Fruit fly (Drosophila melanogaster) whole organism, wandering third instar larva: Measurements from ENCODE around the gene CG16826.
A peak's percentile ranks its signal among the peaks of the same experiment; 100 is the strongest.

Experiments
- Abd-B ChIP-seq: fragments of >200 bp; optimal IDR thresholded peaks from 2 replicates; lab custom pipeline; 2017; ENCODE audit warnings: missing biosample characterization, missing genetic modification characterization
- CG32264 ChIP-seq: fragments of 200-800 bp; sonication (Bioruptor generic); optimal IDR thresholded peaks from 2 replicates; lab custom pipeline; 2016; ENCODE audit warnings: missing biosample characterization, missing genetic modification characterization
- CG9705 ChIP-seq: fragments of 200-800 bp; sonication (Bioruptor generic); optimal IDR thresholded peaks from 2 replicates; lab custom pipeline; 2018; ENCODE audit warnings: missing biosample characterization, mild to moderate bottlenecking, missing genetic modification characterization
- CrebA ChIP-seq: fragments of 200-800 bp; sonication (Bioruptor generic); optimal IDR thresholded peaks from 2 replicates; lab custom pipeline; 2016; ENCODE audit warnings: missing biosample characterization, mild to moderate bottlenecking, missing genetic modification characterization, borderline replicate concordance
- Dfd ChIP-seq: fragments of >200 bp; optimal IDR thresholded peaks from 2 replicates; lab custom pipeline; 2017; ENCODE audit warnings: missing biosample characterization, missing genetic modification characterization
- Dif ChIP-seq: fragments of 200-275, 200-300 bp; sonication (Bioruptor generic); optimal IDR thresholded peaks from 2 replicates; lab custom pipeline; 2018; ENCODE audit warnings: missing biosample characterization, missing genetic modification characterization; ENCODE audit not compliant: partially characterized antibody
- GATAd ChIP-seq: sonication (Bioruptor generic); optimal IDR thresholded peaks from 2 replicates; lab custom pipeline; 2016; ENCODE audit warnings: missing biosample characterization, missing genetic modification characterization
- HLH106 ChIP-seq: fragments of 200-800 bp; optimal IDR thresholded peaks from 3 replicates; lab custom pipeline; 2019; ENCODE audit warnings: missing biosample characterization, mild to moderate bottlenecking, missing genetic modification characterization, moderate library complexity
- Hnf4 ChIP-seq: fragments of 200-800 bp; sonication (Bioruptor generic); optimal IDR thresholded peaks from 2 replicates; lab custom pipeline; 2016; ENCODE audit warnings: missing biosample characterization, mild to moderate bottlenecking, missing genetic modification characterization
- Hr78 ChIP-seq: fragments of >200 bp; optimal IDR thresholded peaks from 2 replicates; lab custom pipeline; 2017; ENCODE audit warnings: missing biosample characterization, missing genetic modification characterization
- Hr83 ChIP-seq: fragments of 200-300 bp; sonication (Bioruptor generic); optimal IDR thresholded peaks from 2 replicates; lab custom pipeline; 2016; ENCODE audit warnings: missing biosample characterization, mild to moderate bottlenecking, missing genetic modification characterization, moderate library complexity; ENCODE audit not compliant: poor library complexity, severe bottlenecking
- Jra ChIP-seq: sonication (Bioruptor generic); optimal IDR thresholded peaks from 2 replicates; lab custom pipeline; 2016; ENCODE audit warnings: missing biosample characterization, missing genetic modification characterization
- Mio ChIP-seq: sonication (Bioruptor generic); optimal IDR thresholded peaks from 2 replicates; lab custom pipeline; 2016; ENCODE audit warnings: missing biosample characterization, missing genetic modification characterization
- Myc ChIP-seq: fragments of >200 bp; optimal IDR thresholded peaks from 2 replicates; lab custom pipeline; 2017
- N ChIP-seq: fragments of >200 bp; optimal IDR thresholded peaks from 2 replicates; lab custom pipeline; 2018; ENCODE audit warnings: missing biosample characterization, missing external identifiers, missing genetic modification characterization
- OdsH ChIP-seq: fragments of 200-800 bp; sonication (Bioruptor generic); optimal IDR thresholded peaks from 2 replicates; lab custom pipeline; 2016; ENCODE audit warnings: missing biosample characterization, mild to moderate bottlenecking, missing genetic modification characterization
- Rel ChIP-seq, 2 experiments: fragments of 200-800 bp; sonication (Bioruptor generic) in 1 of 2; optimal IDR thresholded peaks; 2 replicates in 1 of 2; 3 replicates in 1 of 2; lab custom pipeline; 2016 to 2019; ENCODE audit warnings: mild to moderate bottlenecking in 2 of 2, missing biosample characterization in 2 of 2, missing genetic modification characterization in 2 of 2, moderate library complexity in 1 of 2
- Sp1 ChIP-seq: fragments of 200-800 bp; sonication (Bioruptor generic); optimal IDR thresholded peaks from 3 replicates; lab custom pipeline; 2019; ENCODE audit warnings: missing biosample characterization, mild to moderate bottlenecking, missing genetic modification characterization, moderate library complexity
- Vsx2 ChIP-seq: fragments of 200-300, 225-300 bp; sonication (Bioruptor generic); optimal IDR thresholded peaks from 2 replicates; lab custom pipeline; 2018; ENCODE audit warnings: missing biosample characterization, missing genetic modification characterization; ENCODE audit not compliant: partially characterized antibody
- br ChIP-seq: fragments of 200-800 bp; sonication (Bioruptor generic); optimal IDR thresholded peaks from 2 replicates; lab custom pipeline; 2016; ENCODE audit warnings: missing biosample characterization, missing genetic modification characterization
- brk ChIP-seq: fragments of 200-800 bp; sonication (Bioruptor generic); optimal IDR thresholded peaks from 2 replicates; lab custom pipeline; 2016; ENCODE audit warnings: missing biosample characterization, mild to moderate bottlenecking, missing genetic modification characterization
- dl ChIP-seq, 2 experiments: fragments of 175-275, 200-275 bp in 1 of 2; fragments of 200-275 bp in 1 of 2; sonication (Bioruptor generic); optimal IDR thresholded peaks; lab custom pipeline; 2018; ENCODE audit warnings: mild to moderate bottlenecking in 2 of 2, missing biosample characterization in 2 of 2, missing genetic modification characterization in 2 of 2, moderate library complexity in 2 of 2; ENCODE audit not compliant: partially characterized antibody in 2 of 2, insufficient read depth in 1 of 2
- dmrt93B ChIP-seq: fragments of 200-800 bp; sonication (Bioruptor generic); optimal IDR thresholded peaks from 2 replicates; lab custom pipeline; 2018; ENCODE audit warnings: missing biosample characterization, mild to moderate bottlenecking, missing genetic modification characterization
- dsf ChIP-seq: sonication (Bioruptor generic); optimal IDR thresholded peaks from 2 replicates; lab custom pipeline; 2016; ENCODE audit warnings: missing biosample characterization, missing genetic modification characterization, borderline replicate concordance
- ey ChIP-seq: fragments of 200-800 bp; sonication (Bioruptor generic); optimal IDR thresholded peaks from 2 replicates; lab custom pipeline; 2016; ENCODE audit warnings: missing biosample characterization, missing genetic modification characterization
- foxo ChIP-seq, 2 experiments: fragments of 200-800 bp; sonication (Bioruptor generic); optimal IDR thresholded peaks; 2 replicates in 1 of 2; 3 replicates in 1 of 2; lab custom pipeline; 2016 to 2017; ENCODE audit warnings: missing biosample characterization in 2 of 2, missing genetic modification characterization in 2 of 2
- fru ChIP-seq: fragments of 200-800 bp; sonication (Bioruptor generic); optimal IDR thresholded peaks from 3 replicates; lab custom pipeline; 2016; ENCODE audit warnings: missing biosample characterization, mild to moderate bottlenecking, missing genetic modification characterization
- h ChIP-seq: fragments of 200-800 bp; sonication (Bioruptor generic); optimal IDR thresholded peaks from 3 replicates; lab custom pipeline; 2016; ENCODE audit warnings: missing biosample characterization, mild to moderate bottlenecking, missing genetic modification characterization
- jim ChIP-seq: fragments of 175-275, 200-325 bp; sonication (Bioruptor generic); optimal IDR thresholded peaks from 2 replicates; lab custom pipeline; 2016; ENCODE audit warnings: missing biosample characterization, mild to moderate bottlenecking, missing genetic modification characterization
- lola ChIP-seq: fragments of >200 bp; optimal IDR thresholded peaks from 2 replicates; lab custom pipeline; 2017; ENCODE audit warnings: missing biosample characterization, missing genetic modification characterization
- pan ChIP-seq: fragments of >200 bp; optimal IDR thresholded peaks from 2 replicates; lab custom pipeline; 2017
- psq ChIP-seq: fragments of 200-800 bp; sonication (Bioruptor generic); optimal IDR thresholded peaks from 3 replicates; lab custom pipeline; 2017; ENCODE audit warnings: missing biosample characterization, mild to moderate bottlenecking, missing genetic modification characterization, moderate library complexity
- rgr ChIP-seq: fragments of 200-800 bp; sonication (Bioruptor generic); optimal IDR thresholded peaks from 3 replicates; lab custom pipeline; 2016; ENCODE audit warnings: missing biosample characterization, mild to moderate bottlenecking, missing genetic modification characterization
- sage ChIP-seq: fragments of 200-800 bp; sonication (Bioruptor generic); optimal IDR thresholded peaks from 2 replicates; lab custom pipeline; 2016; ENCODE audit warnings: missing biosample characterization, mild to moderate bottlenecking, missing genetic modification characterization
- sv ChIP-seq: fragments of 200-800 bp; sonication (Bioruptor generic); optimal IDR thresholded peaks from 3 replicates; lab custom pipeline; 2016; ENCODE audit warnings: missing biosample characterization, missing genetic modification characterization
- tai ChIP-seq: sonication (Bioruptor generic); optimal IDR thresholded peaks from 2 replicates; lab custom pipeline; 2016; ENCODE audit warnings: missing biosample characterization, missing genetic modification characterization
- usp ChIP-seq: fragments of >200 bp; optimal IDR thresholded peaks from 2 replicates; lab custom pipeline; 2017; ENCODE audit warnings: missing biosample characterization, missing genetic modification characterization
- woc ChIP-seq: sonication (Bioruptor generic); optimal IDR thresholded peaks from 2 replicates; lab custom pipeline; 2016; ENCODE audit warnings: missing biosample characterization, mild to moderate bottlenecking, missing genetic modification characterization

The CG16826 gene

dm6 chr2L:13366109-13366747, 18.7 kb downstream of the CG16826 start, which contains the start of the genes Nnp-1 and Grx3:
TSS of gene Nnp-1 (minus strand) at chr2L:13366189.
TSS of gene Grx3 (plus strand) at chr2L:13366447.
- TF ChIP-seq fru (GFP tag; lab: Kevin White, UChicago) (no peak), woc (GFP tag; lab: Kevin White, UChicago) (peak; percentile 46), jim (GFP tag; lab: Kevin White, UChicago) (no peak), usp (GFP tag; lab: Kevin White, UChicago) (no peak), sage (no peak), sv (peak; percentile 24), HLH106 (tag; lab: Kevin White, UChicago) (peak; percentile 82), brk (GFP tag; lab: Kevin White, UChicago) (peak; percentile 35), N (GFP tag; lab: Kevin White, UChicago) (no peak), Sp1 (GFP tag; lab: Kevin White, UChicago) (no peak), br (no peak), ey (GFP tag; lab: Kevin White, UChicago) (peak; percentile 22), GATAd (no peak), CG32264 (GFP tag; lab: Kevin White, UChicago) (no peak), dsf (GFP tag; lab: Kevin White, UChicago) (no peak), Myc (lab: Kevin White, UChicago) (peak; percentile 90), OdsH (GFP tag; lab: Kevin White, UChicago) (peak; percentile 20), Mio (GFP tag; lab: Kevin White, UChicago) (no peak), lola (GFP tag; lab: Kevin White, UChicago) (no peak), CG9705 (GFP tag; lab: Kevin White, UChicago) (peak; percentile 54), Dfd (GFP tag; lab: Kevin White, UChicago) (no peak), Vsx2 (GFP tag; lab: Kevin White, UChicago) (no peak), h (GFP tag; lab: Kevin White, UChicago) (peak; percentile 1), Dif (GFP tag; lab: Kevin White, UChicago) (no peak), Hnf4 (GFP tag; lab: Kevin White, UChicago) (no peak), tai (no peak), foxo (GFP tag; optimal IDR thresholded peaks at IDR 0.05; lab: Kevin White, UChicago) (peak in 1 of 2 experiments; percentile 62), Hr78 (no peak), dl (GFP tag; optimal IDR thresholded peaks at IDR 0.05; lab: Kevin White, UChicago; ENCODE audit: insufficient read depth in 1 of 2, partially characterized antibody in 2 of 2) (no peak), CrebA (GFP tag; lab: Kevin White, UChicago) (no peak), Jra (GFP tag; lab: Kevin White, UChicago) (no peak), Rel (GFP tag; optimal IDR thresholded peaks at IDR 0.05; lab: Kevin White, UChicago) (no peak), Rel (tag; optimal IDR thresholded peaks at IDR 0.05; lab: Kevin White, UChicago) (no peak), rgr (GFP tag; lab: Kevin White, UChicago) (no peak), Abd-B (GFP tag; lab: Kevin White, UChicago) (no peak), pan (no peak), psq (GFP tag; lab: Kevin White, UChicago) (peak; percentile 48), dmrt93B (peak; percentile 53), Hr83 (GFP tag; lab: Kevin White, UChicago) (no peak)

dm6 chr2L:13367378-13367777, 19.8 kb downstream of the CG16826 start, which contains the start of gene Tap42:
TSS of gene Tap42 (plus strand) at chr2L:13367617.
- TF ChIP-seq brk (GFP tag; lab: Kevin White, UChicago): peak; percentile 40
- no peak for TF ChIP-seq pan
- peak; percentile 76 for TF ChIP-seq sage
- peak; percentile 64 for TF ChIP-seq Myc (lab: Kevin White, UChicago)
- TF ChIP-seq OdsH (GFP tag; lab: Kevin White, UChicago): no peak
- no peak for TF ChIP-seq psq (GFP tag; lab: Kevin White, UChicago)
- TF ChIP-seq Mio (GFP tag; lab: Kevin White, UChicago): no peak
- TF ChIP-seq N (GFP tag; lab: Kevin White, UChicago): no peak
- TF ChIP-seq dmrt93B: no peak
- no peak for TF ChIP-seq Hr83 (GFP tag; lab: Kevin White, UChicago)
- no peak for TF ChIP-seq Hnf4 (GFP tag; lab: Kevin White, UChicago)
- TF ChIP-seq tai: no peak
- peak in 1 of 2 experiments; percentile 29 for TF ChIP-seq foxo (GFP tag; optimal IDR thresholded peaks at IDR 0.05; lab: Kevin White, UChicago)
- TF ChIP-seq CG32264 (GFP tag; lab: Kevin White, UChicago): no peak
- peak; percentile 52 for TF ChIP-seq woc (GFP tag; lab: Kevin White, UChicago)
- peak; percentile 31 for TF ChIP-seq sv
- no peak for TF ChIP-seq br
- TF ChIP-seq Dif (GFP tag; lab: Kevin White, UChicago): no peak
- no peak for TF ChIP-seq Dfd (GFP tag; lab: Kevin White, UChicago)
- TF ChIP-seq rgr (GFP tag; lab: Kevin White, UChicago): no peak
- TF ChIP-seq Vsx2 (GFP tag; lab: Kevin White, UChicago): no peak
- no peak for TF ChIP-seq dl (GFP tag; optimal IDR thresholded peaks at IDR 0.05; lab: Kevin White, UChicago; ENCODE audit: insufficient read depth in 1 of 2, partially characterized antibody in 2 of 2)
- TF ChIP-seq Rel (GFP tag; optimal IDR thresholded peaks at IDR 0.05; lab: Kevin White, UChicago): no peak
- TF ChIP-seq Rel (tag; optimal IDR thresholded peaks at IDR 0.05; lab: Kevin White, UChicago): no peak
- TF ChIP-seq GATAd: no peak
- TF ChIP-seq h (GFP tag; lab: Kevin White, UChicago): peak; percentile 17
- TF ChIP-seq Abd-B (GFP tag; lab: Kevin White, UChicago): no peak
- peak; percentile 14 for TF ChIP-seq Sp1 (GFP tag; lab: Kevin White, UChicago)
- no peak for TF ChIP-seq CG9705 (GFP tag; lab: Kevin White, UChicago)
- no peak for TF ChIP-seq CrebA (GFP tag; lab: Kevin White, UChicago)
- TF ChIP-seq Hr78: no peak
- no peak for TF ChIP-seq ey (GFP tag; lab: Kevin White, UChicago)
- TF ChIP-seq fru (GFP tag; lab: Kevin White, UChicago): peak; percentile 3
- TF ChIP-seq HLH106 (tag; lab: Kevin White, UChicago): no peak
- TF ChIP-seq usp (GFP tag; lab: Kevin White, UChicago): no peak
- no peak for TF ChIP-seq Jra (GFP tag; lab: Kevin White, UChicago)
- no peak for TF ChIP-seq jim (GFP tag; lab: Kevin White, UChicago)
- TF ChIP-seq dsf (GFP tag; lab: Kevin White, UChicago): no peak
